Fruit fly (Drosophila melanogaster): ENCODE measurements around the gene CG10859.

dm6 chr2L:13361465-13361864 lies 37.0 kb downstream of the CG10859 start, which contains the start of gene CG9377:
- no peak for TF ChIP-seq ttk (optimal IDR thresholded peaks at IDR 0.05)
- TF ChIP-seq h (optimal IDR thresholded peaks at IDR 0.05): no peak

Measured in Kc167 (cell line).